Worm (Caenorhabditis elegans): ENCODE results near the gene wdr-54.
A peak's percentile ranks its signal among the peaks of the same experiment; 100 is the strongest.

wdr-54 gene

ce11 chrX:844649-845048 is 15.9 kb downstream of the wdr-54 start:
- TF ChIP-seq nhr-237 (tag; optimal IDR thresholded peaks at IDR 0.05) = no peak
- no peak for TF ChIP-seq lin-13 (GFP tag; optimal IDR thresholded peaks at IDR 0.05)
- TF ChIP-seq nhr-76 (tag; optimal IDR thresholded peaks at IDR 0.05) = no peak
- TF ChIP-seq dmd-8 (GFP tag; IDR thresholded peaks at IDR 0.05) = no peak
- TF ChIP-seq ctbp-1 (GFP tag; IDR thresholded peaks at IDR 0.05) = peak; percentile 58; the same call in 1 of the 2 replicates
- no peak for TF ChIP-seq lsy-2 (tag; optimal IDR thresholded peaks at IDR 0.05)
- no peak for TF ChIP-seq pha-4 (GFP tag; IDR thresholded peaks at IDR 0.05)
- no peak for TF ChIP-seq pha-4 (tag; optimal IDR thresholded peaks at IDR 0.05)
- TF ChIP-seq aha-1 (tag) = peak; percentile 61
- no peak for TF ChIP-seq nhr-6 (tag; optimal IDR thresholded peaks at IDR 0.05)
- no peak for TF ChIP-seq jun-1 (tag; optimal IDR thresholded peaks at IDR 0.05)
- no peak for TF ChIP-seq attf-4 (tag; optimal IDR thresholded peaks at IDR 0.05)
- TF ChIP-seq pqm-1 (tag; optimal IDR thresholded peaks at IDR 0.05) = no peak
- TF ChIP-seq daf-19 (GFP tag; conservative IDR thresholded peaks at IDR 0.05) = no peak
- no peak for TF ChIP-seq ceh-28 (tag; optimal IDR thresholded peaks at IDR 0.05)
- peak; percentile 80 for TF ChIP-seq set-16 (GFP tag; IDR thresholded peaks at IDR 0.05)
- 0 out of 2 replicates have a peak, but pooled peaks have one; percentile 29 for TF ChIP-seq dmd-9 (GFP tag; IDR thresholded peaks at IDR 0.05)
- no peak for TF ChIP-seq aly-2 (tag; optimal IDR thresholded peaks at IDR 0.05)
- 0 out of 4 replicates have a peak, but pooled peaks of 1 of the 2 experiments have one; percentile 20 for TF ChIP-seq madf-5 (GFP tag; IDR thresholded peaks at IDR 0.05)
- peak; percentile 12 for TF ChIP-seq nhr-11 (tag; optimal IDR thresholded peaks at IDR 0.05)
- no peak for TF ChIP-seq fkh-10 (GFP tag; optimal IDR thresholded peaks at IDR 0.05)

ce11 chrX:845443-845842 is 16.7 kb downstream of the wdr-54 start:
- no peak for TF ChIP-seq Y75B8A.6 (GFP tag; IDR thresholded peaks at IDR 0.05)
- no peak for TF ChIP-seq ZK337.2 (GFP tag; IDR thresholded peaks at IDR 0.05)
- no peak for TF ChIP-seq sdz-12 (GFP tag; optimal IDR thresholded peaks at IDR 0.05)
- no peak for TF ChIP-seq vab-7 (GFP tag; IDR thresholded peaks at IDR 0.05)

- TF ChIP-seq nhr-76 (tag; optimal IDR thresholded peaks at IDR 0.05) (no peak), lir-3 (tag; optimal IDR thresholded peaks at IDR 0.05) (no peak), php-3 (GFP tag; IDR thresholded peaks at IDR 0.05) (no peak), ces-1 (GFP tag; optimal IDR thresholded peaks at IDR 0.05) (no peak), ztf-7 (tag; optimal IDR thresholded peaks at IDR 0.05) (no peak), lim-7 (GFP tag; IDR thresholded peaks at IDR 0.05) (no peak), attf-4 (tag; optimal IDR thresholded peaks at IDR 0.05) (no peak), egl-43 (GFP tag; IDR thresholded peaks at IDR 0.05) (no peak), mxl-3 (GFP tag; optimal IDR thresholded peaks at IDR 0.05) (no peak), nhr-48 (tag; optimal IDR thresholded peaks at IDR 0.05) (no peak), daf-8 (GFP tag; IDR thresholded peaks at IDR 0.05) (no peak)
Measured at ce11 chrX:851421-851820, 22.7 kb downstream of the wdr-54 start, which contains the start of gene igcm-1. igcm-1 (minus strand) TSS chrX:851521.

- TF ChIP-seq unc-62 (GFP tag; optimal IDR thresholded peaks at IDR 0.05 in 1 of 2) (peak in 1 of 2 experiments; percentile 82), unc-62 (tag; optimal IDR thresholded peaks at IDR 0.05) (no peak), fos-1 (tag; optimal IDR thresholded peaks at IDR 0.05) (no peak)
Measured at ce11 chrX:852739-853268, 24.1 kb downstream of the wdr-54 start.

ce11 chrX:853604-854003 is 24.9 kb downstream of the wdr-54 start:
- TF ChIP-seq daf-8 (GFP tag; IDR thresholded peaks at IDR 0.05) = no peak
- peak in 1 of 2 experiments; percentile 93 for TF ChIP-seq unc-62 (GFP tag; optimal IDR thresholded peaks at IDR 0.05 in 1 of 2)
- TF ChIP-seq unc-62 (tag; optimal IDR thresholded peaks at IDR 0.05) = no peak
- TF ChIP-seq F44E2.7 (GFP tag; IDR thresholded peaks at IDR 0.05) = no peak
- no peak for TF ChIP-seq aha-1 (tag)
